Fruit fly (Drosophila melanogaster): ENCODE measurements around the gene CG7573.

The CG7573 gene

dm6 chr3L:11262159-11262558, 49.4 kb upstream of the CG7573 start (continued):
- TF ChIP-seq CrebB (tag; optimal IDR thresholded peaks at IDR 0.05) (no peak), NFAT (GFP tag; IDR thresholded peaks at IDR 0.05) (no peak), z (GFP tag; IDR thresholded peaks at IDR 0.05) (no peak), Hey (tag; optimal IDR thresholded peaks at IDR 0.05) (no peak), dan (GFP tag; IDR thresholded peaks at IDR 0.05) (no peak), knrl (GFP tag; IDR thresholded peaks at IDR 0.05; ENCODE audit: partially characterized antibody) (no peak), CG10147 (GFP tag; optimal IDR thresholded peaks at IDR 0.05) (no peak)

dm6 chr3L:11263985-11264384, 47.6 kb upstream of the CG7573 start:
- TF ChIP-seq CG8290 (GFP tag; optimal IDR thresholded peaks at IDR 0.05) (no peak), CG8290 (tag; optimal IDR thresholded peaks at IDR 0.05) (peak in 1 of 2 experiments; percentile 10), Jarid2 (GFP tag; optimal IDR thresholded peaks at IDR 0.05) (no peak), CG9437 (GFP tag; optimal IDR thresholded peaks at IDR 0.05) (no peak), Stat92E (GFP tag; optimal IDR thresholded peaks at IDR 0.05) (no peak), Max (GFP tag; optimal IDR thresholded peaks at IDR 0.05) (no peak), ATbp (GFP tag; optimal IDR thresholded peaks at IDR 0.05) (no peak), Hmx (GFP tag; optimal IDR thresholded peaks at IDR 0.05) (no peak), nau (GFP tag; optimal IDR thresholded peaks at IDR 0.05) (no peak), Fer1 (GFP tag; optimal IDR thresholded peaks at IDR 0.05) (no peak), Six4 (GFP tag; optimal IDR thresholded peaks at IDR 0.05) (no peak), croc (GFP tag; conservative IDR thresholded peaks at IDR 0.05) (no peak), CG4360 (GFP tag; IDR thresholded peaks at IDR 0.05) (no peak), Ets65A (GFP tag) (peak; percentile 42), CG12391 (tag; optimal IDR thresholded peaks at IDR 0.05) (no peak), grn (GFP tag; optimal IDR thresholded peaks at IDR 0.05) (no peak), CG33213 (GFP tag; optimal IDR thresholded peaks at IDR 0.05) (no peak)

- TF ChIP-seq CG11695 (GFP tag; IDR thresholded peaks at IDR 0.05) (peak; percentile 26; the same call in 1 of the 3 replicates), CG10979 (tag; optimal IDR thresholded peaks at IDR 0.05) (peak; percentile 21), peb (GFP tag; IDR thresholded peaks at IDR 0.05) (no peak), fu2 (GFP tag; optimal IDR thresholded peaks at IDR 0.05) (no peak), Meics (GFP tag; optimal IDR thresholded peaks at IDR 0.05) (peak; percentile 39), twi (tag; optimal IDR thresholded peaks at IDR 0.05) (no peak), Sox100B (GFP tag; optimal IDR thresholded peaks at IDR 0.05) (peak; percentile 17), CG14965 (GFP tag; optimal IDR thresholded peaks at IDR 0.05; ENCODE audit: borderline replicate concordance) (no peak), HLHmδ (GFP tag; optimal IDR thresholded peaks at IDR 0.05) (no peak), slbo (GFP tag; IDR thresholded peaks at IDR 0.05) (0 out of 2 replicates have a peak, but pooled peaks have one; percentile 26), Hr51 (GFP tag; optimal IDR thresholded peaks at IDR 0.05) (peak in 1 of 2 experiments; percentile 45), CG6765 (GFP tag; optimal IDR thresholded peaks at IDR 0.05) (no peak), CG10267 (tag; optimal IDR thresholded peaks at IDR 0.05) (peak; percentile 3), Gsc (GFP tag; IDR thresholded peaks at IDR 0.05) (no peak), CG17612 (GFP tag; IDR thresholded peaks at IDR 0.05) (no peak), CG32532 (GFP tag; IDR thresholded peaks at IDR 0.05) (peak; percentile 32; the same call in 1 of the 2 replicates), row (GFP tag; IDR thresholded peaks at IDR 0.05) (0 out of 3 replicates have a peak, but pooled peaks have one; percentile 23), CG34376 (GFP tag; optimal IDR thresholded peaks at IDR 0.05) (no peak), lab (GFP tag; optimal IDR thresholded peaks at IDR 0.05) (peak; percentile 4), lbe (GFP tag; optimal IDR thresholded peaks at IDR 0.05) (no peak), CG4707 (GFP tag; optimal IDR thresholded peaks at IDR 0.05) (no peak), ato (GFP tag; IDR thresholded peaks at IDR 0.05; ENCODE audit: partially characterized antibody) (no peak), CG12391 (tag; optimal IDR thresholded peaks at IDR 0.05) (peak; percentile 19), cwo (GFP tag; optimal IDR thresholded peaks at IDR 0.05) (peak; percentile 26), en (GFP tag; optimal IDR thresholded peaks at IDR 0.05) (no peak)
Measured at dm6 chr3L:11272243-11273012, 39.1 kb upstream of the CG7573 start.

Data from whole organism, embryonic.